Fruit fly (Drosophila melanogaster) whole organism, embryonic: ENCODE measurements around the gene RpS20.

Experiments
- C15 ChIP-seq: fragments of 200-800 bp; sonication (Bioruptor generic); IDR thresholded peaks from 3 replicates; pipeline ENCODE4 v1.3.6; 2022; ENCODE audit warnings: missing biosample characterization, missing genetic modification characterization
- CG10959 ChIP-seq: fragments of 200-800 bp; sonication (Bioruptor generic); IDR thresholded peaks from 2 replicates; pipeline ENCODE4 v1.3.6; 2022; ENCODE audit warnings: missing biosample characterization, missing genetic modification characterization
- CG11398 ChIP-seq: fragments of 200-800 bp; sonication (Bioruptor generic); optimal IDR thresholded peaks from 2 replicates; lab custom pipeline; 2016; ENCODE audit warnings: missing biosample characterization, missing genetic modification characterization
- CG11696 ChIP-seq: fragments of 200-800 bp; sonication (Bioruptor generic); IDR thresholded peaks from 2 replicates; pipeline ENCODE4 v1.3.6; 2022; ENCODE audit warnings: missing biosample characterization, missing genetic modification characterization
- CG1233 ChIP-seq: fragments of 200-800 bp; sonication (Bioruptor generic); optimal IDR thresholded peaks from 4 replicates; lab custom pipeline; 2018; ENCODE audit warnings: missing biosample characterization, mild to moderate bottlenecking, missing genetic modification characterization
- CG12769 ChIP-seq: fragments of 200-800 bp; sonication (Bioruptor generic); optimal IDR thresholded peaks from 2 replicates; lab custom pipeline; 2019; ENCODE audit warnings: missing biosample characterization, mild to moderate bottlenecking, missing genetic modification characterization, moderate library complexity
- CG13123 ChIP-seq: fragments of 200-800 bp; sonication (Bioruptor generic); optimal IDR thresholded peaks from 2 replicates; lab custom pipeline; 2016; ENCODE audit warnings: missing biosample characterization, missing genetic modification characterization
- CG14014 ChIP-seq: fragments of 200-800 bp; sonication (Bioruptor generic); IDR thresholded peaks from 2 replicates; pipeline ENCODE4 v1.3.6; 2022; ENCODE audit warnings: missing biosample characterization, missing genetic modification characterization
- CG14441 ChIP-seq: fragments of 200-800 bp; sonication (Bioruptor generic); IDR thresholded peaks from 2 replicates; pipeline ENCODE4 v1.3.6; 2022; ENCODE audit warnings: missing biosample characterization, missing genetic modification characterization
- CG15011 ChIP-seq: fragments of 200-800 bp; sonication (Bioruptor generic); optimal IDR thresholded peaks from 3 replicates; lab custom pipeline; 2018; ENCODE audit warnings: missing biosample characterization, mild to moderate bottlenecking, missing genetic modification characterization
- CG16813 ChIP-seq: fragments of 200-800 bp; sonication (Bioruptor generic); IDR thresholded peaks from 3 replicates; pipeline ENCODE4 v1.3.6; 2022; ENCODE audit warnings: missing biosample characterization, missing genetic modification characterization; ENCODE audit not compliant: partially characterized antibody
- CG16815 ChIP-seq: fragments of 200-800 bp; sonication (Bioruptor generic); optimal IDR thresholded peaks from 3 replicates; lab custom pipeline; 2017; ENCODE audit warnings: missing biosample characterization, mild to moderate bottlenecking, missing genetic modification characterization
- CG18011 ChIP-seq: fragments of 200-800 bp; sonication (Bioruptor generic); optimal IDR thresholded peaks from 2 replicates; lab custom pipeline; 2017; ENCODE audit warnings: missing biosample characterization, missing genetic modification characterization, mild to moderate bottlenecking, moderate library complexity, missing genotype
- CG18599 ChIP-seq: fragments of 200-800 bp; sonication (Bioruptor generic); optimal IDR thresholded peaks from 3 replicates; lab custom pipeline; 2017; ENCODE audit warnings: missing biosample characterization, missing genetic modification characterization, mild to moderate bottlenecking, moderate library complexity, missing genetic modification reagents
- CG2712 ChIP-seq: fragments of 200-800 bp; optimal IDR thresholded peaks from 3 replicates; lab custom pipeline; 2019; ENCODE audit warnings: missing biosample characterization, mild to moderate bottlenecking, missing genetic modification characterization, moderate library complexity
- CG34376 ChIP-seq: fragments of 200-800 bp; sonication (Bioruptor generic); optimal IDR thresholded peaks from 2 replicates; lab custom pipeline; 2018; ENCODE audit warnings: missing biosample characterization, mild to moderate bottlenecking, missing genetic modification characterization
- CG4424 ChIP-seq: fragments of 200-800 bp; sonication (Bioruptor generic); optimal IDR thresholded peaks from 3 replicates; lab custom pipeline; 2016; ENCODE audit warnings: missing biosample characterization, missing genetic modification characterization
- CG7745 ChIP-seq: fragments of 200-800 bp; sonication (Bioruptor generic); optimal IDR thresholded peaks from 2 replicates; lab custom pipeline; 2018; ENCODE audit warnings: missing biosample characterization, mild to moderate bottlenecking, missing genetic modification characterization, moderate library complexity
- CG8388 ChIP-seq: fragments of 200-800 bp; sonication (Bioruptor generic); optimal IDR thresholded peaks from 2 replicates; lab custom pipeline; 2019; ENCODE audit warnings: missing biosample characterization, mild to moderate bottlenecking, missing genetic modification characterization, moderate library complexity
- CG8478 ChIP-seq: fragments of >200 bp; optimal IDR thresholded peaks from 2 replicates; lab custom pipeline; 2018
- CG8924 ChIP-seq: fragments of 200-800 bp; optimal IDR thresholded peaks from 3 replicates; lab custom pipeline; 2019; ENCODE audit warnings: missing biosample characterization, mild to moderate bottlenecking, missing genetic modification characterization, moderate library complexity
- CG9437 ChIP-seq: fragments of 200-800 bp; sonication (Bioruptor generic); optimal IDR thresholded peaks from 2 replicates; lab custom pipeline; 2018; ENCODE audit warnings: missing biosample characterization, mild to moderate bottlenecking, missing genetic modification characterization
- E2f1 ChIP-seq: fragments of 200-800 bp; sonication (Bioruptor generic); IDR thresholded peaks from 2 replicates; pipeline ENCODE4 v1.3.6; 2022; ENCODE audit warnings: missing biosample characterization, missing genetic modification characterization
- E2f2 ChIP-seq: fragments of 200-800 bp; sonication (Bioruptor generic); IDR thresholded peaks from 2 replicates; pipeline ENCODE4 v1.3.6; 2022; ENCODE audit warnings: missing biosample characterization, missing genetic modification characterization
- Ets97D ChIP-seq: fragments of 200-800 bp; sonication (Bioruptor generic); optimal IDR thresholded peaks from 3 replicates; lab custom pipeline; 2016; ENCODE audit warnings: missing biosample characterization, missing genetic modification characterization
- GATAe ChIP-seq: fragments of 200-800 bp; sonication (Bioruptor generic); conservative IDR thresholded peaks from 2 replicates; pipeline ENCODE4 v1.3.6; 2022; ENCODE audit warnings: missing biosample characterization, missing genetic modification characterization
- Hey ChIP-seq: fragments of 200-800 bp; sonication (Bioruptor generic); optimal IDR thresholded peaks from 3 replicates; lab custom pipeline; 2018; ENCODE audit warnings: missing biosample characterization, mild to moderate bottlenecking, missing genetic modification characterization
- Poxn ChIP-seq: fragments of 200-800 bp; sonication (Bioruptor generic); IDR thresholded peaks from 2 replicates; pipeline ENCODE4 v1.3.6; 2022; ENCODE audit warnings: missing biosample characterization, missing genetic modification characterization
- Scr ChIP-seq: fragments of 200-800 bp; sonication (Bioruptor generic); IDR thresholded peaks from 2 replicates; pipeline ENCODE4 v1.3.6; 2022; ENCODE audit warnings: missing biosample characterization, missing genetic modification characterization; ENCODE audit not compliant: partially characterized antibody
- Tbp ChIP-seq: fragments of >200 bp; optimal IDR thresholded peaks from 2 replicates; lab custom pipeline; 2018; ENCODE audit warnings: missing biosample characterization, missing genetic modification characterization
- aop ChIP-seq: fragments of 200-800 bp; sonication (Bioruptor generic); IDR thresholded peaks from 2 replicates; pipeline ENCODE4 v1.3.6; 2022; ENCODE audit warnings: missing biosample characterization, missing genetic modification characterization
- ato ChIP-seq: fragments of 200-800 bp; sonication (Bioruptor generic); IDR thresholded peaks from 2 replicates; pipeline ENCODE4 v1.3.6; 2022; ENCODE audit warnings: missing biosample characterization, missing genetic modification characterization; ENCODE audit not compliant: partially characterized antibody
- bowl ChIP-seq: fragments of 200-800 bp; sonication (Bioruptor generic); IDR thresholded peaks from 2 replicates; pipeline ENCODE4 v1.3.6; 2022; ENCODE audit warnings: missing biosample characterization, missing genetic modification characterization
- chn ChIP-seq: fragments of 200-800 bp; sonication (Bioruptor generic); optimal IDR thresholded peaks from 2 replicates; lab custom pipeline; 2016; ENCODE audit warnings: missing biosample characterization, missing genetic modification characterization
- dan ChIP-seq: fragments of 200-800 bp; sonication (Bioruptor generic); IDR thresholded peaks from 2 replicates; pipeline ENCODE4 v1.3.6; 2022; ENCODE audit warnings: missing biosample characterization, missing genetic modification characterization
- danr ChIP-seq: fragments of 200-800 bp; sonication (Bioruptor generic); IDR thresholded peaks from 2 replicates; pipeline ENCODE4 v1.3.6; 2022; ENCODE audit warnings: missing biosample characterization, missing genetic modification characterization
- esg ChIP-seq: fragments of 200-800 bp; sonication (Bioruptor generic); conservative IDR thresholded peaks from 2 replicates; pipeline ENCODE4 v1.3.6; 2022; ENCODE audit warnings: missing biosample characterization, missing genetic modification characterization
- hbn ChIP-seq: fragments of 200-800 bp; sonication (Bioruptor generic); IDR thresholded peaks from 2 replicates; pipeline ENCODE4 v1.3.6; 2022; ENCODE audit warnings: missing biosample characterization, missing genetic modification characterization; ENCODE audit not compliant: partially characterized antibody
- klu ChIP-seq: fragments of 200-800 bp; sonication (Bioruptor generic); IDR thresholded peaks from 2 replicates; pipeline ENCODE4 v1.3.6; 2022; ENCODE audit warnings: missing biosample characterization, missing genetic modification characterization
- lov ChIP-seq, 2 experiments: fragments of 200-800 bp in 1 of 2; fragments of >200 bp in 1 of 2; sonication (Bioruptor generic) in 1 of 2; IDR thresholded peaks in 1 of 2; optimal IDR thresholded peaks in 1 of 2; 2 replicates in 1 of 2; 3 replicates in 1 of 2; pipeline versions ENCODE4 v1.3.6 to Lab custom; 2017 to 2022; ENCODE audit warnings: missing biosample characterization in 1 of 2, missing genetic modification characterization in 1 of 2
- luna ChIP-seq: fragments of 200-800 bp; sonication (Bioruptor generic); optimal IDR thresholded peaks from 2 replicates; lab custom pipeline; 2016; ENCODE audit warnings: missing biosample characterization, missing genetic modification characterization
- oc ChIP-seq: fragments of 200-800 bp; sonication (Bioruptor generic); optimal IDR thresholded peaks from 2 replicates; lab custom pipeline; 2018; ENCODE audit warnings: missing biosample characterization, mild to moderate bottlenecking, missing genetic modification characterization, moderate library complexity
- otp ChIP-seq: fragments of 200-800 bp; sonication (Bioruptor generic); IDR thresholded peaks from 3 replicates; pipeline ENCODE4, ENCODE4 v1.3.6; 2022; ENCODE audit warnings: missing biosample characterization, missing genetic modification characterization
- p53 ChIP-seq: fragments of 200-800 bp; sonication (Bioruptor generic); optimal IDR thresholded peaks from 2 replicates; lab custom pipeline; 2016; ENCODE audit warnings: missing biosample characterization, missing genetic modification characterization
- slp2 ChIP-seq: fragments of 200-800 bp; sonication (Bioruptor generic); optimal IDR thresholded peaks from 2 replicates; lab custom pipeline; 2016; ENCODE audit warnings: missing biosample characterization, missing genetic modification characterization
- sna ChIP-seq: fragments of 200-800 bp; sonication (Bioruptor generic); IDR thresholded peaks from 2 replicates; pipeline ENCODE4 v1.3.6; 2022; ENCODE audit warnings: missing biosample characterization, missing genetic modification characterization; ENCODE audit not compliant: partially characterized antibody
- tgo ChIP-seq: fragments of 200-800 bp; sonication (Bioruptor generic); IDR thresholded peaks from 3 replicates; pipeline ENCODE4 v1.3.6; 2022; ENCODE audit warnings: missing biosample characterization, missing genetic modification characterization
- ttk ChIP-seq: fragments of 200-800 bp; sonication (Bioruptor generic); IDR thresholded peaks from 2 replicates; pipeline ENCODE4 v2.1.2; 2022; ENCODE audit warnings: missing biosample characterization, missing genetic modification characterization
- zen ChIP-seq: fragments of 200-800 bp; sonication (Bioruptor generic); optimal IDR thresholded peaks from 3 replicates; lab custom pipeline; 2018; ENCODE audit warnings: missing biosample characterization, mild to moderate bottlenecking, missing genetic modification characterization, moderate library complexity

Gene RpS20

DNA sequence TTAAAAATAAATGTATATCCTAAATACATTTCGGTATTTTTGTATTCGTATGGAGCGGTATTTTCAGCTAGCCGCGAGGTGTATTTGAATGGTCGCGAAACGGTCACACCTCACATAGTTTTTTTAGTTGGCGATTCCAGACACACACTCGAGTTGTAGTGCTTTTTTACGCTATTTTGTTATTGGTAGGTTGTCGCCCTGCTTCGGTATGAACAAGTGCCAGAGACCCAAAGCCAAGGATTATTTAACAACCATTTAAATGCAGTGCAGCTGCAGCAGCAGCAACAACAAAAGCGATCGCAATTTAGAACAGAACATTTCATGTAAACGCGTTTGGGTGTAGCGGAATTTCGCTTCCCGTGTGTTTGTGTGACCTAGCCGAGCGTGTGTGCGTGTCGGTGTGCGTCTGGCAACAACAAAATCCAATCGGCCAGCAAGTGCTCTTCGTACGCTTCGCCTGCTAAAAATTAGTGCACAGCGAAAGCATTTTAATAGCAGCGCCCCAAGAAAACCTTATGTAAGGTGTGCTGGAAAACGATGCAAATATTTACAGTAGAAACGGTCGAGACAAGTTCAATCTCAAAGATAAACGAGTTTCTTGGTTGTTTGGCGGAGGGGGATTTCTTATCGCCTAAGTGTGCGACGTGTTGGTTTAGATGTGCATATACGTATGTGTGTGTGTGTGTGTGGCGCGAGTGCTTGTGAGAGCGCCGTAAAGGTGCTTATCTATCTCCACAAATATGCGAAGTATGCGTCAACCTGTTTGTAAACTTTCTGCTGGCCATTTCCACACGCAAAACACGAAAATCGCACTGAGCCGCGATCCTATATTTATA is 10.9 kb downstream of the RpS20 start, which contains the start of gene Synd (continued):
- TF ChIP-seq CG11398 (GFP tag; lab: Kevin White, UChicago) (peak; percentile 4), Scr (GFP tag; lab: Robert Waterston, UW) (no peak; the same call in 1 of the 2 replicates), CG8478 (peak; percentile 84), CG1233 (GFP tag; lab: Kevin White, UChicago) (no peak), zen (tag; lab: Kevin White, UChicago) (no peak), bowl (GFP tag; lab: Robert Waterston, UW) (no peak), esg (GFP tag; lab: Robert Waterston, UW) (no peak), CG11696 (no peak), CG10959 (GFP tag; lab: Robert Waterston, UW) (no peak), oc (tag; lab: Kevin White, UChicago) (no peak), Tbp (GFP tag; lab: Kevin White, UChicago) (peak; percentile 19), C15 (GFP tag; lab: Robert Waterston, UW) (no peak), E2f2 (GFP tag; lab: Robert Waterston, UW) (0 out of 2 replicates have a peak, but pooled peaks have one; percentile 9), CG16813 (GFP tag; lab: Robert Waterston, UW) (no peak), CG16815 (GFP tag; lab: Kevin White, UChicago) (no peak), dan (GFP tag; lab: Robert Waterston, UW) (no peak), ttk (no peak), tgo (GFP tag; lab: Robert Waterston, UW) (no peak), Hey (no peak), lov (optimal IDR thresholded peaks at IDR 0.05; lab: Kevin White, UChicago) (no peak), lov (GFP tag; IDR thresholded peaks at IDR 0.05; lab: Robert Waterston, UW) (no peak), hbn (GFP tag; lab: Robert Waterston, UW) (peak; percentile 31; the same call in 1 of the 2 replicates), E2f1 (GFP tag; lab: Robert Waterston, UW) (no peak), otp (GFP tag; lab: Robert Waterston, UW) (0 out of 3 replicates have a peak, but pooled peaks have one; percentile 15), CG13123 (GFP tag; lab: Kevin White, UChicago) (no peak), CG2712 (tag; lab: Kevin White, UChicago) (peak; percentile 11), CG34376 (GFP tag; lab: Kevin White, UChicago) (peak; percentile 82), danr (no peak), CG14441 (GFP tag; lab: Robert Waterston, UW) (peak; percentile 44; the same call in 1 of the 2 replicates), sna (GFP tag; lab: Robert Waterston, UW) (0 out of 2 replicates have a peak, but pooled peaks have one; percentile 26), CG15011 (GFP tag; lab: Kevin White, UChicago) (no peak), Poxn (GFP tag; lab: Robert Waterston, UW) (no peak), CG4424 (GFP tag; lab: Kevin White, UChicago) (no peak), CG8388 (GFP tag; lab: Kevin White, UChicago) (peak; percentile 4), luna (GFP tag; lab: Kevin White, UChicago) (no peak), CG7745 (no peak), p53 (GFP tag; lab: Kevin White, UChicago) (no peak), CG18599 (GFP tag; lab: Kevin White, UChicago) (peak; percentile 52), CG9437 (GFP tag; lab: Kevin White, UChicago) (no peak), CG12769 (tag; lab: Kevin White, UChicago) (peak; percentile 54), ato (GFP tag; lab: Robert Waterston, UW) (no peak), Ets97D (GFP tag; lab: Kevin White, UChicago) (peak; percentile 2), chn (GFP tag; lab: Kevin White, UChicago) (no peak), CG18011 (GFP tag; lab: Kevin White, UChicago) (peak; percentile 2), slp2 (no peak), klu (GFP tag; lab: Robert Waterston, UW) (no peak), GATAe (GFP tag; lab: Robert Waterston, UW) (0 out of 2 replicates have a peak, but pooled peaks have one; percentile 12), aop (no peak), CG14014 (GFP tag; lab: Robert Waterston, UW) (no peak; the same call in 1 of the 2 replicates), CG8924 (tag; lab: Kevin White, UChicago) (peak; percentile 63)
